Worm (Caenorhabditis elegans): ENCODE measurements around the gene abu-11.

abu-11 gene

ce11 chrII:216598-216997 lies 22.2 kb upstream of the abu-11 start, which contains the start of gene F48A11.4 (continued):
- peak; percentile 73 for TF ChIP-seq gei-17 (GFP tag; optimal IDR thresholded peaks at IDR 0.05)
- peak; percentile 71 for TF ChIP-seq attf-3 (GFP tag; conservative IDR thresholded peaks at IDR 0.05)
- no peak for TF ChIP-seq snpc-1.1 (tag; optimal IDR thresholded peaks at IDR 0.05; ENCODE audit: insufficient read depth)
- peak; percentile 25 for TF ChIP-seq pha-4 (tag; optimal IDR thresholded peaks at IDR 0.05)
- TF ChIP-seq ztf-26 (tag; optimal IDR thresholded peaks at IDR 0.05): peak; percentile 90
- TF ChIP-seq dox-1 (GFP tag; IDR thresholded peaks at IDR 0.05): peak; percentile 84
- peak; percentile 79 for TF ChIP-seq ceh-100 (GFP tag; IDR thresholded peaks at IDR 0.05)
- TF ChIP-seq rcor-1 (GFP tag; IDR thresholded peaks at IDR 0.05): peak; percentile 93
- peak; percentile 71; the same call in 1 of the 2 replicates for TF ChIP-seq egl-44 (GFP tag; IDR thresholded peaks at IDR 0.05)
- TF ChIP-seq zim-3 (tag; optimal IDR thresholded peaks at IDR 0.05): peak; percentile 92
- TF ChIP-seq B0336.3 (GFP tag; IDR thresholded peaks at IDR 0.05): peak; percentile 89
- TF ChIP-seq F37B4.10 (GFP tag; IDR thresholded peaks at IDR 0.05): no peak
- TF ChIP-seq him-1 (tag; optimal IDR thresholded peaks at IDR 0.05): peak; percentile 88
- TF ChIP-seq hrde-1 (tag; optimal IDR thresholded peaks at IDR 0.05; ENCODE audit: borderline replicate concordance): peak; percentile 50
- TF ChIP-seq T26A5.8 (tag; optimal IDR thresholded peaks at IDR 0.05): no peak
- TF ChIP-seq nhr-27 (tag; optimal IDR thresholded peaks at IDR 0.05): no peak
- TF ChIP-seq lin-54 (GFP tag; optimal IDR thresholded peaks at IDR 0.05): peak; percentile 99
- TF ChIP-seq F22D6.2 (tag; optimal IDR thresholded peaks at IDR 0.05): peak; percentile 72
- peak; percentile 55 for TF ChIP-seq lsl-1 (GFP tag; optimal IDR thresholded peaks at IDR 0.05)
- peak; percentile 94 for TF ChIP-seq ekl-4 (GFP tag; IDR thresholded peaks at IDR 0.05)
- TF ChIP-seq tbx-9 (tag; optimal IDR thresholded peaks at IDR 0.05; ENCODE audit: borderline replicate concordance): no peak
- TF ChIP-seq F23B12.7 (tag; optimal IDR thresholded peaks at IDR 0.05; ENCODE audit: insufficient read depth): peak; percentile 93
- no peak for TF ChIP-seq akir-1 (GFP tag; optimal IDR thresholded peaks at IDR 0.05)
- peak; percentile 89 for TF ChIP-seq Y95B8A.8 (GFP tag; IDR thresholded peaks at IDR 0.05)
- TF ChIP-seq hmg-1.2 (GFP tag; IDR thresholded peaks at IDR 0.05): peak; percentile 60
- TF ChIP-seq lin-26 (GFP tag; IDR thresholded peaks at IDR 0.05): peak; percentile 53; the same call in 1 of the 2 replicates
- TF ChIP-seq mcd-1 (GFP tag; IDR thresholded peaks at IDR 0.05): peak; percentile 99
- peak; percentile 47 for TF ChIP-seq xnd-1 (tag; optimal IDR thresholded peaks at IDR 0.05)
- TF ChIP-seq somi-1 (GFP tag; optimal IDR thresholded peaks at IDR 0.05): peak; percentile 24
- peak; percentile 45 for TF ChIP-seq chd-7 (tag; optimal IDR thresholded peaks at IDR 0.05)
- no peak for TF ChIP-seq zfh-2 (GFP tag; conservative IDR thresholded peaks at IDR 0.05)
- TF ChIP-seq aptf-3 (GFP tag; IDR thresholded peaks at IDR 0.05): no peak
- TF ChIP-seq rpc-1 (optimal IDR thresholded peaks at IDR 0.05): no peak
- no peak for TF ChIP-seq rpc-1 (tag; optimal IDR thresholded peaks at IDR 0.05)
- TF ChIP-seq nhr-120 (GFP tag; IDR thresholded peaks at IDR 0.05): no peak
- TF ChIP-seq nhr-80 (tag; optimal IDR thresholded peaks at IDR 0.05): peak; percentile 10
- TF ChIP-seq hsf-1 (GFP tag; IDR thresholded peaks at IDR 0.05): peak; percentile 52; the same call in 1 of the 2 replicates
- no peak for TF ChIP-seq T07F8.4 (tag; optimal IDR thresholded peaks at IDR 0.05)
- TF ChIP-seq F10E7.11 (tag; optimal IDR thresholded peaks at IDR 0.05): no peak
- peak; percentile 95 for TF ChIP-seq nfyb-1 (GFP tag; IDR thresholded peaks at IDR 0.05)
- no peak for TF ChIP-seq ccch-3 (GFP tag; optimal IDR thresholded peaks at IDR 0.05)
- no peak for TF ChIP-seq cebp-2 (GFP tag; IDR thresholded peaks at IDR 0.05)
- no peak for TF ChIP-seq hlh-26 (GFP tag; conservative IDR thresholded peaks at IDR 0.05)
- TF ChIP-seq atf-7 (tag; optimal IDR thresholded peaks at IDR 0.05): peak; percentile 61
- peak; percentile 71 for TF ChIP-seq ceh-91 (GFP tag; IDR thresholded peaks at IDR 0.05)
- peak; percentile 75 for TF ChIP-seq athp-1 (tag; optimal IDR thresholded peaks at IDR 0.05)
- peak; percentile 74; the same call in 1 of the 2 replicates for TF ChIP-seq Y56A3A.18 (GFP tag; IDR thresholded peaks at IDR 0.05)
- no peak for TF ChIP-seq snpc-4 (GFP tag; optimal IDR thresholded peaks at IDR 0.05)
- TF ChIP-seq snpc-4 (tag; optimal IDR thresholded peaks at IDR 0.05): peak in 2 of 4 experiments; percentile 40 to 67
- TF ChIP-seq B0035.1 (tag; optimal IDR thresholded peaks at IDR 0.05): peak; percentile 71
